Worm (Caenorhabditis elegans): Measurements from ENCODE around the gene clec-262.

- TF ChIP-seq Y67H2A.10 (GFP tag; conservative IDR thresholded peaks at IDR 0.05) (no peak), zim-3 (tag; optimal IDR thresholded peaks at IDR 0.05) (no peak), dpl-1 (GFP tag; optimal IDR thresholded peaks at IDR 0.05) (no peak), ama-1 (optimal IDR thresholded peaks at IDR 0.05) (no peak), ama-1 (GFP tag; optimal IDR thresholded peaks at IDR 0.05) (no peak), ceh-58 (GFP tag; IDR thresholded peaks at IDR 0.05) (no peak), madf-10 (tag; optimal IDR thresholded peaks at IDR 0.05) (no peak), snpc-1.3 (tag; optimal IDR thresholded peaks at IDR 0.05; ENCODE audit: insufficient read depth) (no peak)
Observed at ce11 chrV:20350382-20350781, 38.8 kb downstream of the clec-262 start.
